Worm (Caenorhabditis elegans) whole organism, L1 larva: ENCODE measurements around the gene nas-22.

Source experiments
- C04F5.9 ChIP-seq: sonication (generic microtip); optimal IDR thresholded peaks from 2 replicates; lab custom pipeline; 2016; ENCODE audit warnings: missing genetic modification characterization, missing compliant biosample characterization
- C34B4.2 ChIP-seq: sonication (generic microtip); optimal IDR thresholded peaks from 2 replicates; lab custom pipeline; 2017; ENCODE audit warnings: mild to moderate bottlenecking, missing genetic modification characterization, missing compliant biosample characterization
- aha-1 ChIP-seq: fragments of 150-350 bp; optimal IDR thresholded peaks from 2 replicates; lab custom pipeline; 2014; ENCODE audit warnings: missing biosample characterization, missing genetic modification characterization
- aly-2 ChIP-seq: fragments of 150-350 bp; optimal IDR thresholded peaks from 2 replicates; lab custom pipeline; 2014; ENCODE audit warnings: missing biosample characterization, missing genetic modification characterization
- ama-1 ChIP-seq: fragments of 150-350 bp; optimal IDR thresholded peaks from 2 replicates; lab custom pipeline; 2014
- blmp-1 ChIP-seq: fragments of 150-350 bp; optimal IDR thresholded peaks from 2 replicates; lab custom pipeline; 2014; ENCODE audit warnings: missing biosample characterization, missing genetic modification characterization
- ceh-88 ChIP-seq: fragments of 200-800 bp; sonication (Bioruptor generic); IDR thresholded peaks from 2 replicates; pipeline ENCODE4 v1.3.6; 2022; ENCODE audit warnings: missing genetic modification characterization, missing compliant biosample characterization
- ceh-90 ChIP-seq: sonication (generic microtip); optimal IDR thresholded peaks from 2 replicates; lab custom pipeline; 2016; ENCODE audit warnings: missing genetic modification characterization, missing compliant biosample characterization
- dsc-1 ChIP-seq: sonication (generic microtip); optimal IDR thresholded peaks from 2 replicates; lab custom pipeline; 2016; ENCODE audit warnings: mild to moderate bottlenecking, missing genetic modification characterization, missing compliant biosample characterization
- efl-1 ChIP-seq, 4 experiments: fragments of 150-350 bp; optimal IDR thresholded peaks in 3 of 4; peaks in 1 of 4; 1 replicate in 1 of 4; 2 replicates in 3 of 4; lab custom pipeline; 2014; ENCODE audit warnings: missing biosample characterization in 2 of 4, missing genetic modification characterization in 2 of 4, missing genetic modification reagents in 2 of 4
- egl-27 ChIP-seq, 2 experiments: fragments of 150-350 bp in 1 of 2; sonication (generic microtip); optimal IDR thresholded peaks; 3 replicates each; lab custom pipeline; 2017 to 2018; ENCODE audit warnings: missing biosample characterization in 2 of 2, missing genetic modification characterization in 2 of 2, missing genetic modification reagents in 2 of 2
- elt-2 ChIP-seq: sonication (generic microtip); optimal IDR thresholded peaks from 2 replicates; lab custom pipeline; 2016; ENCODE audit warnings: missing genetic modification characterization, mild to moderate bottlenecking, inconsistent platforms, missing compliant biosample characterization, missing genetic modification reagents
- fkh-4 ChIP-seq: sonication (generic microtip); optimal IDR thresholded peaks from 2 replicates; lab custom pipeline; 2016; ENCODE audit warnings: missing compliant biosample characterization, missing genetic modification characterization, borderline replicate concordance
- hlh-17 ChIP-seq: fragments of 200-800 bp; sonication (Bioruptor generic); optimal IDR thresholded peaks from 2 replicates; lab custom pipeline; 2018; ENCODE audit warnings: missing genetic modification characterization, mild to moderate bottlenecking, missing compliant biosample characterization, moderate library complexity, borderline replicate concordance
- hlh-4 ChIP-seq: sonication (generic microtip); optimal IDR thresholded peaks from 2 replicates; lab custom pipeline; 2016; ENCODE audit warnings: mild to moderate bottlenecking, missing genetic modification characterization, missing compliant biosample characterization
- jun-1 ChIP-seq: fragments of 150-350 bp; optimal IDR thresholded peaks from 2 replicates; lab custom pipeline; 2014; ENCODE audit warnings: missing biosample characterization, missing genetic modification reagents, missing genetic modification characterization
- lin-14 ChIP-seq: fragments of 200-800 bp; sonication (Bioruptor generic); optimal IDR thresholded peaks from 2 replicates; lab custom pipeline; 2018; ENCODE audit warnings: mild to moderate bottlenecking, missing genetic modification characterization, moderate library complexity, missing compliant biosample characterization
- lsy-2 ChIP-seq, 2 experiments: fragments of 150-350 bp; optimal IDR thresholded peaks; 2 replicates each; lab custom pipeline; 2014; ENCODE audit warnings: missing biosample characterization in 2 of 2, missing genetic modification characterization in 2 of 2
- mef-2 ChIP-seq: fragments of 150-350 bp; optimal IDR thresholded peaks from 2 replicates; lab custom pipeline; 2014; ENCODE audit warnings: missing biosample characterization, missing genetic modification characterization
- mep-1 ChIP-seq: fragments of 150-350 bp; optimal IDR thresholded peaks from 2 replicates; lab custom pipeline; 2014; ENCODE audit warnings: missing biosample characterization, missing genetic modification characterization
- nhr-11 ChIP-seq: fragments of 150-350 bp; optimal IDR thresholded peaks from 2 replicates; lab custom pipeline; 2014; ENCODE audit warnings: missing biosample characterization, missing genetic modification characterization
- nhr-12 ChIP-seq: sonication (generic microtip); optimal IDR thresholded peaks from 2 replicates; lab custom pipeline; 2017; ENCODE audit warnings: missing biosample characterization, missing genetic modification characterization
- nhr-20 ChIP-seq: sonication (generic microtip); optimal IDR thresholded peaks from 2 replicates; lab custom pipeline; 2016; ENCODE audit warnings: mild to moderate bottlenecking, missing genetic modification characterization, missing compliant biosample characterization
- nhr-28 ChIP-seq: fragments of 150-350 bp; optimal IDR thresholded peaks from 2 replicates; lab custom pipeline; 2014; ENCODE audit warnings: missing biosample characterization, missing genetic modification characterization
- nhr-47 ChIP-seq: sonication (generic microtip); optimal IDR thresholded peaks from 2 replicates; lab custom pipeline; 2016; ENCODE audit warnings: mild to moderate bottlenecking, missing genetic modification characterization, moderate library complexity, missing compliant biosample characterization
- nhr-71 ChIP-seq: sonication (generic microtip); optimal IDR thresholded peaks from 2 replicates; lab custom pipeline; 2016; ENCODE audit warnings: mild to moderate bottlenecking, missing genetic modification characterization, moderate library complexity, missing compliant biosample characterization
- pag-3 ChIP-seq: sonication (generic microtip); optimal IDR thresholded peaks from 2 replicates; lab custom pipeline; 2017; ENCODE audit warnings: missing genetic modification characterization, mild to moderate bottlenecking, missing compliant biosample characterization, antibody characterized with exemption, borderline replicate concordance; ENCODE audit not compliant: insufficient read depth
- pax-3 ChIP-seq: fragments of 200-800 bp; sonication (Bioruptor generic); optimal IDR thresholded peaks from 2 replicates; lab custom pipeline; 2018; ENCODE audit warnings: mild to moderate bottlenecking, missing genetic modification characterization, moderate library complexity, missing compliant biosample characterization
- skn-1 ChIP-seq: fragments of 150-350 bp; optimal IDR thresholded peaks from 2 replicates; lab custom pipeline; 2014; ENCODE audit warnings: missing biosample characterization, missing genetic modification characterization
- sptf-1 ChIP-seq: fragments of 150-350 bp; optimal IDR thresholded peaks from 2 replicates; lab custom pipeline; 2014; ENCODE audit warnings: missing biosample characterization, missing genetic modification characterization
- sup-37 ChIP-seq: fragments of 200-800 bp; sonication (Bioruptor generic); optimal IDR thresholded peaks from 2 replicates; lab custom pipeline; 2018; ENCODE audit warnings: mild to moderate bottlenecking, missing genetic modification characterization, missing compliant biosample characterization
- swsn-7 ChIP-seq: sonication (generic microtip); optimal IDR thresholded peaks from 2 replicates; lab custom pipeline; 2016; ENCODE audit warnings: missing genetic modification characterization, missing compliant biosample characterization
- tlp-1 ChIP-seq: fragments of 150-350 bp; optimal IDR thresholded peaks from 2 replicates; lab custom pipeline; 2014; ENCODE audit warnings: missing biosample characterization, missing genetic modification characterization
- unc-62 ChIP-seq: fragments of 150-350 bp; optimal IDR thresholded peaks from 2 replicates; lab custom pipeline; 2014; ENCODE audit warnings: missing biosample characterization, missing genetic modification reagents, missing genetic modification characterization
- zag-1 ChIP-seq: fragments of 150-350 bp; optimal IDR thresholded peaks from 2 replicates; lab custom pipeline; 2014; ENCODE audit warnings: missing biosample characterization, missing genetic modification characterization
- zip-4 ChIP-seq: fragments of 200-800 bp; sonication (Bioruptor generic); optimal IDR thresholded peaks from 2 replicates; lab custom pipeline; 2018; ENCODE audit warnings: mild to moderate bottlenecking, missing genetic modification characterization, moderate library complexity, missing compliant biosample characterization
- ztf-4 ChIP-seq: fragments of 150-350 bp; optimal IDR thresholded peaks from 2 replicates; lab custom pipeline; 2014; ENCODE audit warnings: missing biosample characterization, missing genetic modification characterization

nas-22 gene

ce11 chrV:11513432-11513831, 38.9 kb downstream of the nas-22 start, which contains the start of gene C55A6.3:
Gene C55A6.3, minus strand, starts transcription at chrV:11513532.
- TF ChIP-seq sptf-1 (tag; lab: Kevin White, UChicago) (no peak), aha-1 (tag; lab: Kevin White, UChicago) (no peak), egl-27 (tag; optimal IDR thresholded peaks at IDR 0.05; lab: Kevin White, UChicago) (no peak), pag-3 (no peak), zag-1 (tag; lab: Kevin White, UChicago) (no peak), jun-1 (no peak), tlp-1 (no peak), ceh-90 (tag; lab: Kevin White, UChicago) (no peak), elt-2 (tag; lab: Kevin White, UChicago) (no peak)

DNA sequence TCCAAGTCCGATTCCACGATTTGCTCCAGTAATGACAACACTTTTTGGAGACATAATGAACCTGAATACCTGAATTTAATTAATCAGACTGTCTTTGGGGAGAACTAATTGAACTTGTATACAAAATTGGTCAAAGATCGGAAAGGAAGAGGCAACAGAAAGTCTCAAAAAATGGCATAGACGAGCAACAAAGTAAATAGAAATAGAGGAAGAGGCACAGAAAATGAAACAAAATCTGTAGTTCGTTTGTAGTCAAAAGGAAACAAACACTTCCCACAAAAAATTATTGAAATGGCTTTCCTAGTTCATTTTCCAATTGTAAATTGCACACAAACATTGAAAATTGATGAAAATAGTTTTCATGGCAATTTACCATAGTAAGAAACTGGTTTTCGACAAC, 40.2 kb downstream of the nas-22 start, which contains the start of gene C55A6.6:
TSS of gene C55A6.6 (minus strand) at position 61 of the 400 bp plus-strand sequence.
- TF ChIP-seq mep-1 (tag; lab: Kevin White, UChicago) (no peak), mef-2 (no peak), unc-62 (GFP tag; lab: Kevin White, UChicago) (no peak), swsn-7 (no peak), tlp-1 (no peak), lsy-2 (tag; optimal IDR thresholded peaks at IDR 0.05; lab: Kevin White, UChicago) (no peak), fkh-4 (no peak), nhr-11 (tag; lab: Kevin White, UChicago) (no peak), hlh-4 (no peak), zip-4 (GFP tag; lab: Kevin White, UChicago) (no peak), nhr-71 (tag; lab: Kevin White, UChicago) (no peak), C04F5.9 (no peak), pax-3 (tag; lab: Kevin White, UChicago) (no peak)

DNA sequence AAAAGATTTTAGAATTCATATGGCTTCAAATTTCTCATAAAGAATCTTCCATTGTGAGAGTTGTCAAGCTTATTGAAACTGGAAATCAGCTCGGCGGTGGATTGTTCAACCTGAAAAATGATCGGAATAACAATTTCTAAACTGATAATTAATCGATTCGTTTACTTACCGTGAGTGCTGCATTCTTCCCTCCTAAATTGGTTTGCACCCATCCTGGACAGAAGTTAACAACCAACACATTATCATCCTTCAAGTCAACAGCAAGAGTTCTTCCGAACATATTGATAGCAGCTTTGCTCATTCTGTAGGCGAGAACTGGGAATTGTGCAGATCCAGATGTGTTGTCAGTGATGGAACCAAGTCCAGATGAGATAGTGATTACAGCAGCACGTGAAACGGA, 40.6 kb downstream of the nas-22 start:
- no peak for TF ChIP-seq ama-1 (lab: Kevin White, UChicago)
- no peak for TF ChIP-seq efl-1 (optimal IDR thresholded peaks at IDR 0.05; lab: Kevin White, UChicago)
- peak in 1 of 2 experiments; percentile 31 for TF ChIP-seq efl-1 (GFP tag; optimal IDR thresholded peaks at IDR 0.05 in 1 of 2; lab: Kevin White, UChicago)
- peak; percentile 21 for TF ChIP-seq dsc-1

- TF ChIP-seq skn-1 (tag; lab: Kevin White, UChicago) (peak; percentile 93), nhr-12 (no peak), lin-14 (GFP tag; lab: Kevin White, UChicago) (peak; percentile 26), efl-1 (optimal IDR thresholded peaks at IDR 0.05; lab: Kevin White, UChicago) (no peak), efl-1 (GFP tag; optimal IDR thresholded peaks at IDR 0.05 in 1 of 2; lab: Kevin White, UChicago) (peak in 1 of 2 experiments; percentile 58), swsn-7 (no peak)
Measured at ce11 chrV:11516141-11516591, 41.7 kb downstream of the nas-22 start, which contains the start of gene sdz-8. Gene sdz-8, minus strand, starts transcription at chrV:11516191.

DNA sequence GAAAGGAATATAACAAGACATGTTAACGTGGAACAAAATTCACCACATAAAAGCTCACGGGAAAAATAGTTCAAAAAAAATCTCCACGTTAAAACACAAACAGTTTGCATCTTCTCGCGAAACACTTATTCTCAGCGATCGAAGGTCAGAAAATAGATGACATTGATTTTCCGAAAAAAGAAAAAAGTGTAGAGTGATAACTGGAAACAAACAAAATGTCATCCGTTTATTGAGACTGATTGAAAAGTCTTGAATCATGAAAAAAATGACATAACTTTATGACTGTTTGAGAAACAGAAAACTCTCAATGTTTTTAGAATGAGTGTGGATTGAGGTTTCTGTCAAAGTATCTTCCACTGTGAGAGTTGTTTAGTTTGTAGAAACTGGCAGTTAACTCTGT, 43.3 kb downstream of the nas-22 start, which contains the start of gene C55A6.4:
TSS of gene C55A6.4 (minus strand) at position 101 of the 400 bp plus-strand sequence.
- TF ChIP-seq nhr-20 (tag; lab: Kevin White, UChicago) (no peak), unc-62 (GFP tag; lab: Kevin White, UChicago) (no peak), blmp-1 (tag; lab: Kevin White, UChicago) (no peak), zip-4 (GFP tag; lab: Kevin White, UChicago) (no peak), C04F5.9 (no peak), hlh-17 (GFP tag; lab: Kevin White, UChicago) (no peak), pag-3 (no peak), aly-2 (tag; lab: Kevin White, UChicago) (no peak), ztf-4 (tag; lab: Kevin White, UChicago) (no peak), nhr-47 (tag; lab: Kevin White, UChicago) (no peak), sup-37 (GFP tag; lab: Kevin White, UChicago) (no peak), mef-2 (no peak), swsn-7 (no peak), nhr-28 (tag; lab: Kevin White, UChicago) (no peak), C34B4.2 (tag; lab: Kevin White, UChicago) (no peak), ceh-88 (GFP tag; lab: Robert Waterston, UW) (no peak)
